Worm (Caenorhabditis elegans) whole organism, L1 larva: ENCODE results near the gene algn-8.

Experiments used
- ceh-82 ChIP-seq, 3 experiments: fragments of 150-350 bp in 1 of 3; sonication (generic microtip) in 2 of 3; optimal IDR thresholded peaks; 2 replicates each; lab custom pipeline; 2014 to 2017; ENCODE audit warnings: missing biosample characterization in 3 of 3, missing genetic modification characterization in 3 of 3
- lin-15B ChIP-seq: fragments of 150-350 bp; sonication (generic microtip); optimal IDR thresholded peaks from 3 replicates; lab custom pipeline; 2014; ENCODE audit warnings: missing biosample characterization, missing genetic modification characterization
- sptf-1 ChIP-seq: fragments of 150-350 bp; optimal IDR thresholded peaks from 2 replicates; lab custom pipeline; 2014; ENCODE audit warnings: missing biosample characterization, missing genetic modification characterization

DNA sequence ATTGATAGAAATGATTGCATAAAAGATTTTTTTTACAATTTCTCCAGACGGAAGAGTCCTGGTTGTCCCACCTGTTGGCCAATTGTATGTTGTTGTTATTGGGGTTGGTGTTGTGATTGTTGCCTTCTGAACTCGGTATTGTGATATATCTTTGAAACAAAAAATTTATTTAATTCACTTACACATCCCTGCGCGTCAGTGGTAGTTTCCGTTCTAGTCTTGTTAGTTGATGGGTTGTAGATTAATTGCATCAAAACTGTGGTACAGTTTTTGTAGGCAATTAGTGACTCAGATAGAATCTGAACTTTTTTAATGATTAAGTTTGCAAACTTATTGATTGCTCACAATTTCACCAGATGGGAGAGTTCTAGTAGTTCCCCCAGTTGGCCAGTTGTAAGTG lies 18.2 kb upstream of the algn-8 start:
- TF ChIP-seq ceh-82 (tag; optimal IDR thresholded peaks at IDR 0.05; lab: Kevin White, UChicago) (no peak), sptf-1 (tag; lab: Kevin White, UChicago) (no peak), lin-15B (tag; lab: Kevin White, UChicago) (no peak)
